Fruit fly (Drosophila melanogaster) S2 (cell line): Measurements from ENCODE around the gene Aatf.

Experiments
- CG8478 ChIP-seq: fragments of >200 bp; optimal IDR thresholded peaks from 2 replicates; lab custom pipeline; 2018
- CTCF ChIP-seq, 2 experiments: fragments of >200 bp; optimal IDR thresholded peaks; 2 replicates each; lab custom pipeline; 2018

DNA sequence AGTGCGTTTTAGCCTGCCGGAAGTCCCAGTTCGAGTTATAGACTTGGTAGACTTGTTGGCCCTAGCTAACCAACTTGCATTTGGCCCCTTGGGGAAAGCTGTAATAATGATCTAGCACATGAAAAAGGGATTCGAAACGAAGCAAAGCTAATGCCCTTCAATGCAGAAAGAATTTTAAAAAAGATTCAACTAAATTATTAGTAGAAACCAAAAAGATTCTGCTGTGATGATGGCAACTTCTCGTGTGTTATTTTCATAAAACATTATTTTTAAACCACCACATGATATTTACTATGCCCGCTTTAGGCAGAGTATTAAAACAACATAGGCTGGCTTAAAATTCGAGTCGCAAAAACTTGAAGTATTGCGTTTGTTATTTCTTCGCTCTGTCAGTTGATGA is 25.4 kb upstream of the Aatf start:
- TF ChIP-seq CG8478 (lab: Kevin White, UChicago) (no peak), CTCF (optimal IDR thresholded peaks at IDR 0.05; lab: Kevin White, UChicago) (no peak)
